Fruit fly (Drosophila melanogaster) whole organism, embryonic: ENCODE results near the gene natalisin.

Experiments
- Blimp-1 ChIP-seq: fragments of 200-800 bp; sonication (Bioruptor generic); optimal IDR thresholded peaks from 3 replicates; lab custom pipeline; 2018; ENCODE audit warnings: missing biosample characterization, missing genetic modification characterization, mild to moderate bottlenecking, moderate library complexity, missing genetic modification reagents
- Bteb2 ChIP-seq: fragments of 200-800 bp; sonication (Bioruptor generic); optimal IDR thresholded peaks from 2 replicates; lab custom pipeline; 2016; ENCODE audit warnings: missing biosample characterization, missing genetic modification characterization
- CG10267 ChIP-seq: fragments of 200-800 bp; sonication (Bioruptor generic); optimal IDR thresholded peaks from 2 replicates; lab custom pipeline; 2018; ENCODE audit warnings: missing biosample characterization, mild to moderate bottlenecking, missing genetic modification characterization, moderate library complexity
- CG12299 ChIP-seq: fragments of 200-800 bp; sonication (Bioruptor generic); optimal IDR thresholded peaks from 2 replicates; lab custom pipeline; 2018; ENCODE audit warnings: missing biosample characterization, mild to moderate bottlenecking, missing genetic modification characterization
- CG13424 ChIP-seq: fragments of 200-800 bp; sonication (Bioruptor generic); optimal IDR thresholded peaks from 2 replicates; lab custom pipeline; 2019; ENCODE audit warnings: missing biosample characterization, mild to moderate bottlenecking, missing genetic modification characterization, moderate library complexity
- CG1602 ChIP-seq: fragments of 200-800 bp; sonication (Bioruptor generic); optimal IDR thresholded peaks from 3 replicates; lab custom pipeline; 2016; ENCODE audit warnings: missing biosample characterization, missing genetic modification characterization
- CG16779 ChIP-seq: fragments of 200-800 bp; sonication (Bioruptor generic); IDR thresholded peaks from 2 replicates; pipeline ENCODE4 v1.3.6; 2022; ENCODE audit warnings: missing biosample characterization, missing genetic modification characterization
- CG17802 ChIP-seq: fragments of 200-800 bp; sonication (Bioruptor generic); optimal IDR thresholded peaks from 2 replicates; lab custom pipeline; 2018; ENCODE audit warnings: missing biosample characterization, mild to moderate bottlenecking, missing genetic modification characterization, moderate library complexity
- CG1792 ChIP-seq: fragments of 200-800 bp; sonication (Bioruptor generic); optimal IDR thresholded peaks from 2 replicates; lab custom pipeline; 2016; ENCODE audit warnings: missing biosample characterization, missing genetic modification characterization
- CG1832 ChIP-seq: fragments of 200-800 bp; sonication (Bioruptor generic); optimal IDR thresholded peaks from 2 replicates; lab custom pipeline; 2017; ENCODE audit warnings: missing biosample characterization, mild to moderate bottlenecking, missing genetic modification characterization, inconsistent platforms
- CG3407 ChIP-seq: fragments of 200-800 bp; sonication (Bioruptor generic); optimal IDR thresholded peaks from 2 replicates; lab custom pipeline; 2018; ENCODE audit warnings: missing biosample characterization, mild to moderate bottlenecking, missing genetic modification characterization
- CG6791 ChIP-seq: fragments of 200-800 bp; sonication (Bioruptor generic); IDR thresholded peaks from 3 replicates; pipeline ENCODE4 v1.3.6; 2022; ENCODE audit warnings: missing biosample characterization, missing genetic modification characterization; ENCODE audit not compliant: partially characterized antibody
- CG6813 ChIP-seq: fragments of 200-800 bp; sonication (Bioruptor generic); optimal IDR thresholded peaks from 2 replicates; lab custom pipeline; 2017; ENCODE audit warnings: missing biosample characterization, missing genetic modification characterization, mild to moderate bottlenecking, moderate library complexity, missing genetic modification reagents
- CG7357 ChIP-seq: fragments of 200-800 bp; sonication (Bioruptor generic); IDR thresholded peaks from 3 replicates; pipeline ENCODE4 v1.3.6; 2022; ENCODE audit warnings: missing biosample characterization, missing genetic modification characterization
- CG9437 ChIP-seq: fragments of 200-800 bp; sonication (Bioruptor generic); optimal IDR thresholded peaks from 2 replicates; lab custom pipeline; 2018; ENCODE audit warnings: missing biosample characterization, mild to moderate bottlenecking, missing genetic modification characterization
- CG9727 ChIP-seq: fragments of 200-800 bp; sonication (Bioruptor generic); optimal IDR thresholded peaks from 3 replicates; lab custom pipeline; 2017; ENCODE audit warnings: missing biosample characterization, mild to moderate bottlenecking, missing genetic modification characterization
- Drgx ChIP-seq: fragments of 200-800 bp; sonication (Bioruptor generic); IDR thresholded peaks from 2 replicates; pipeline ENCODE4 v1.3.6; 2022; ENCODE audit warnings: missing biosample characterization, missing genetic modification characterization
- H2.0 ChIP-seq: fragments of 200-800 bp; sonication (Bioruptor generic); IDR thresholded peaks from 2 replicates; pipeline ENCODE4 v1.3.6; 2022; ENCODE audit warnings: missing biosample characterization, missing genetic modification characterization
- HLHmδ ChIP-seq: fragments of 200-800 bp; sonication (Bioruptor generic); optimal IDR thresholded peaks from 2 replicates; lab custom pipeline; 2018; ENCODE audit warnings: missing biosample characterization, mild to moderate bottlenecking, missing genetic modification characterization, moderate library complexity
- Hr3 ChIP-seq: fragments of 200-800 bp; sonication (Bioruptor generic); optimal IDR thresholded peaks from 3 replicates; lab custom pipeline; 2016; ENCODE audit warnings: missing biosample characterization, missing genetic modification characterization
- Hr78 ChIP-seq, 2 experiments: fragments of 200-800 bp in 1 of 2; fragments of >200 bp in 1 of 2; sonication (Bioruptor generic) in 1 of 2; optimal IDR thresholded peaks; 2 replicates each; lab custom pipeline; 2017 to 2019; ENCODE audit warnings: missing biosample characterization in 2 of 2, missing genetic modification characterization in 2 of 2, mild to moderate bottlenecking in 1 of 2, moderate library complexity in 1 of 2
- Jarid2 ChIP-seq: fragments of 200-800 bp; sonication (Bioruptor generic); optimal IDR thresholded peaks from 3 replicates; lab custom pipeline; 2017; ENCODE audit warnings: mild to moderate bottlenecking, missing biosample characterization, missing genetic modification reagents, missing genetic modification characterization
- NFAT ChIP-seq: fragments of 200-800 bp; sonication (Bioruptor generic); IDR thresholded peaks from 2 replicates; pipeline ENCODE4 v1.3.6; 2022; ENCODE audit warnings: missing biosample characterization, missing genetic modification characterization
- PHDP ChIP-seq: fragments of 200-800 bp; sonication (Bioruptor generic); optimal IDR thresholded peaks from 3 replicates; lab custom pipeline; 2018; ENCODE audit warnings: missing biosample characterization, mild to moderate bottlenecking, missing genetic modification characterization, moderate library complexity
- Sox102F ChIP-seq: fragments of 200-800 bp; sonication (Bioruptor generic); optimal IDR thresholded peaks from 2 replicates; lab custom pipeline; 2018; ENCODE audit warnings: missing biosample characterization, mild to moderate bottlenecking, missing genetic modification characterization, moderate library complexity
- Sry-β ChIP-seq: fragments of 200-800 bp; sonication (Bioruptor generic); optimal IDR thresholded peaks from 2 replicates; lab custom pipeline; 2018; ENCODE audit warnings: missing biosample characterization, mild to moderate bottlenecking, missing genetic modification characterization, moderate library complexity
- Xbp1 ChIP-seq: fragments of 200-800 bp; sonication (Bioruptor generic); optimal IDR thresholded peaks from 3 replicates; lab custom pipeline; 2016; ENCODE audit warnings: missing biosample characterization, mild to moderate bottlenecking, missing genetic modification characterization
- YL-1 ChIP-seq: fragments of 200-800 bp; sonication (Bioruptor generic); optimal IDR thresholded peaks from 3 replicates; lab custom pipeline; 2017; ENCODE audit warnings: missing biosample characterization, mild to moderate bottlenecking, missing genetic modification characterization
- abd-A ChIP-seq: fragments of 200-800 bp; sonication (Bioruptor generic); optimal IDR thresholded peaks from 3 replicates; lab custom pipeline; 2019; ENCODE audit warnings: missing biosample characterization, mild to moderate bottlenecking, missing genetic modification characterization, moderate library complexity
- crol ChIP-seq: fragments of 200-800 bp; sonication (Bioruptor generic); IDR thresholded peaks from 2 replicates; pipeline ENCODE4 v1.3.6; 2022; ENCODE audit warnings: missing biosample characterization, missing genetic modification characterization
- dan ChIP-seq: fragments of 200-800 bp; sonication (Bioruptor generic); IDR thresholded peaks from 2 replicates; pipeline ENCODE4 v1.3.6; 2022; ENCODE audit warnings: missing biosample characterization, missing genetic modification characterization
- fd3F ChIP-seq: fragments of 200-800 bp; sonication (Bioruptor generic); optimal IDR thresholded peaks from 2 replicates; lab custom pipeline; 2018; ENCODE audit warnings: missing biosample characterization, mild to moderate bottlenecking, missing genetic modification characterization, moderate library complexity
- grn ChIP-seq: fragments of 200-800 bp; sonication (Bioruptor generic); optimal IDR thresholded peaks from 3 replicates; lab custom pipeline; 2017; ENCODE audit warnings: missing biosample characterization, missing genetic modification characterization
- hb ChIP-seq: fragments of 200-800 bp; sonication (Bioruptor generic); IDR thresholded peaks from 3 replicates; pipeline ENCODE4 v1.3.6; 2022; ENCODE audit warnings: missing biosample characterization, missing genetic modification characterization; ENCODE audit not compliant: partially characterized antibody
- hth ChIP-seq: fragments of >200 bp; optimal IDR thresholded peaks from 2 replicates; lab custom pipeline; 2017; ENCODE audit warnings: inconsistent platforms
- jing ChIP-seq: fragments of 200-800 bp; sonication (Bioruptor generic); optimal IDR thresholded peaks from 2 replicates; lab custom pipeline; 2018; ENCODE audit warnings: missing biosample characterization, mild to moderate bottlenecking, missing genetic modification characterization
- kay ChIP-seq: fragments of 200-800 bp; sonication (Bioruptor generic); optimal IDR thresholded peaks from 2 replicates; lab custom pipeline; 2016; ENCODE audit warnings: missing biosample characterization, missing genetic modification characterization
- klu ChIP-seq: fragments of 200-800 bp; sonication (Bioruptor generic); IDR thresholded peaks from 2 replicates; pipeline ENCODE4 v1.3.6; 2022; ENCODE audit warnings: missing biosample characterization, missing genetic modification characterization
- lmd ChIP-seq: fragments of 200-800 bp; sonication (Bioruptor generic); IDR thresholded peaks from 2 replicates; pipeline ENCODE4 v1.3.6; 2022; ENCODE audit warnings: missing biosample characterization, missing genetic modification characterization
- lola ChIP-seq, 3 experiments: fragments of >200 bp in 2 of 3; fragments of 200-800 bp in 1 of 3; sonication (Bioruptor generic) in 1 of 3; optimal IDR thresholded peaks; 2 replicates each; lab custom pipeline; 2017 to 2019; ENCODE audit warnings: missing biosample characterization in 3 of 3, missing genetic modification characterization in 3 of 3, mild to moderate bottlenecking in 1 of 3, moderate library complexity in 1 of 3
- lov ChIP-seq, 2 experiments: fragments of 200-800 bp in 1 of 2; fragments of >200 bp in 1 of 2; sonication (Bioruptor generic) in 1 of 2; IDR thresholded peaks in 1 of 2; optimal IDR thresholded peaks in 1 of 2; 2 replicates in 1 of 2; 3 replicates in 1 of 2; pipeline versions ENCODE4 v1.3.6 to Lab custom; 2017 to 2022; ENCODE audit warnings: missing biosample characterization in 1 of 2, missing genetic modification characterization in 1 of 2
- oc ChIP-seq: fragments of 200-800 bp; sonication (Bioruptor generic); optimal IDR thresholded peaks from 2 replicates; lab custom pipeline; 2018; ENCODE audit warnings: missing biosample characterization, mild to moderate bottlenecking, missing genetic modification characterization, moderate library complexity
- onecut ChIP-seq: fragments of 200-800 bp; sonication (Bioruptor generic); IDR thresholded peaks from 2 replicates; pipeline ENCODE4 v1.3.6; 2022; ENCODE audit warnings: missing biosample characterization, missing genetic modification characterization
- stc ChIP-seq: fragments of 200-800 bp; sonication (Bioruptor generic); IDR thresholded peaks from 2 replicates; pipeline ENCODE4 v1.3.6; 2022; ENCODE audit warnings: missing biosample characterization, missing genetic modification characterization
- trem ChIP-seq: fragments of 200-800 bp; optimal IDR thresholded peaks from 3 replicates; lab custom pipeline; 2019; ENCODE audit warnings: missing biosample characterization, mild to moderate bottlenecking, missing genetic modification characterization, moderate library complexity
- usp ChIP-seq: fragments of >200 bp; optimal IDR thresholded peaks from 2 replicates; lab custom pipeline; 2017; ENCODE audit warnings: missing biosample characterization, missing genetic modification characterization
- zf30C ChIP-seq: fragments of 200-800 bp; sonication (Bioruptor generic); optimal IDR thresholded peaks from 3 replicates; lab custom pipeline; 2018; ENCODE audit warnings: missing biosample characterization, mild to moderate bottlenecking, missing genetic modification characterization

Gene natalisin

dm6 chr3R:14382312-14383046, 35.9 kb upstream of the natalisin start (continued):
- TF ChIP-seq crol (peak; percentile 31; the same call in 1 of the 2 replicates), Jarid2 (GFP tag; lab: Kevin White, UChicago) (peak; percentile 53), Blimp-1 (peak; percentile 81), klu (GFP tag; lab: Robert Waterston, UW) (no peak; the same call in 1 of the 2 replicates), fd3F (peak; percentile 69), oc (tag; lab: Kevin White, UChicago) (peak; percentile 62), lola (GFP tag; optimal IDR thresholded peaks at IDR 0.05; lab: Kevin White, UChicago) (peak in 1 of 3 experiments; percentile 81), CG9437 (peak; percentile 74), Sox102F (GFP tag; lab: Kevin White, UChicago) (peak; percentile 82), Xbp1 (peak; percentile 75), CG1832 (GFP tag; lab: Kevin White, UChicago) (peak; percentile 77), Hr3 (GFP tag; lab: Kevin White, UChicago) (peak; percentile 72), hth (lab: Kevin White, UChicago) (no peak), CG12299 (tag; lab: Kevin White, UChicago) (peak; percentile 67), CG1792 (no peak), Sry-β (GFP tag; lab: Kevin White, UChicago) (peak; percentile 1), dan (GFP tag; lab: Robert Waterston, UW) (no peak), CG17802 (no peak), Hr78 (GFP tag; optimal IDR thresholded peaks at IDR 0.05; lab: Kevin White, UChicago) (peak in 1 of 2 experiments; percentile 54), CG13424 (tag; lab: Kevin White, UChicago) (peak; percentile 86), YL-1 (no peak), jing (GFP tag; lab: Kevin White, UChicago) (peak; percentile 26), zf30C (peak; percentile 56), onecut (peak; percentile 56), Drgx (GFP tag; lab: Robert Waterston, UW) (peak; percentile 76), trem (peak; percentile 68), Bteb2 (GFP tag; lab: Kevin White, UChicago) (peak; percentile 37), grn (GFP tag; lab: Kevin White, UChicago) (peak; percentile 7), HLHmδ (GFP tag; lab: Kevin White, UChicago) (no peak), PHDP (tag; lab: Kevin White, UChicago) (peak; percentile 89), CG3407 (GFP tag; lab: Kevin White, UChicago) (peak; percentile 92), H2.0 (no peak), usp (no peak), CG6791 (no peak), CG16779 (GFP tag; lab: Robert Waterston, UW) (0 out of 2 replicates have a peak, but pooled peaks have one; percentile 22), lmd (GFP tag; lab: Robert Waterston, UW) (peak; percentile 66), NFAT (0 out of 2 replicates have a peak, but pooled peaks have one; percentile 9), CG1602 (GFP tag; lab: Kevin White, UChicago) (peak; percentile 69), CG9727 (GFP tag; lab: Kevin White, UChicago) (peak; percentile 88), lov (optimal IDR thresholded peaks at IDR 0.05; lab: Kevin White, UChicago) (no peak), lov (GFP tag; IDR thresholded peaks at IDR 0.05; lab: Robert Waterston, UW) (no peak), CG6813 (GFP tag; lab: Kevin White, UChicago) (peak; percentile 83), abd-A (peak; percentile 96), hb (no peak), kay (GFP tag; lab: Kevin White, UChicago) (peak; percentile 37), stc (GFP tag; lab: Robert Waterston, UW) (peak; percentile 81), CG10267 (peak; percentile 81), CG7357 (peak; percentile 46; the same call in 1 of the 3 replicates)
